Worm (Caenorhabditis elegans) whole organism, early embryonic: ENCODE results near the gene Y73B6BL.27.

Experiments
- B0310.2 ChIP-seq: sonication (generic microtip); optimal IDR thresholded peaks from 2 replicates; lab custom pipeline; 2016; ENCODE audit warnings: mild to moderate bottlenecking, missing genetic modification characterization, missing compliant biosample characterization
- F13C5.2 ChIP-seq: sonication (generic microtip); optimal IDR thresholded peaks from 2 replicates; lab custom pipeline; 2017; ENCODE audit warnings: mild to moderate bottlenecking, missing genetic modification characterization, inconsistent platforms, missing compliant biosample characterization
- aly-1 ChIP-seq: sonication (generic microtip); optimal IDR thresholded peaks from 2 replicates; lab custom pipeline; 2016; ENCODE audit warnings: missing genetic modification characterization, missing compliant biosample characterization
- ama-1 ChIP-seq: fragments of 150-350 bp; optimal IDR thresholded peaks from 2 replicates; lab custom pipeline; 2014
- ceh-13 ChIP-seq: fragments of 200-800 bp; sonication (Bioruptor generic); optimal IDR thresholded peaks from 2 replicates; lab custom pipeline; 2018; ENCODE audit warnings: mild to moderate bottlenecking, missing genetic modification characterization, missing compliant biosample characterization
- ceh-36 ChIP-seq: sonication (generic microtip); optimal IDR thresholded peaks from 2 replicates; lab custom pipeline; 2016; ENCODE audit warnings: missing genetic modification characterization, inconsistent platforms, missing compliant biosample characterization
- ets-7 ChIP-seq: sonication (generic microtip); optimal IDR thresholded peaks from 2 replicates; lab custom pipeline; 2016; ENCODE audit warnings: missing genotype, missing genetic modification characterization, missing compliant biosample characterization
- flt-1 ChIP-seq: fragments of 200-800 bp; sonication (Bioruptor generic); IDR thresholded peaks from 2 replicates; pipeline ENCODE4 v1.3.6; 2022; ENCODE audit warnings: missing genetic modification characterization, missing compliant biosample characterization
- hmbx-1 ChIP-seq: sonication (generic microtip); optimal IDR thresholded peaks from 2 replicates; lab custom pipeline; 2016; ENCODE audit warnings: mild to moderate bottlenecking, missing genetic modification characterization, missing compliant biosample characterization
- hmg-4 ChIP-seq: fragments of 200-800 bp; sonication (Bioruptor generic); optimal IDR thresholded peaks from 2 replicates; lab custom pipeline; 2018; ENCODE audit warnings: mild to moderate bottlenecking, missing genetic modification characterization, missing compliant biosample characterization
- hnd-1 ChIP-seq: sonication (generic microtip); optimal IDR thresholded peaks from 2 replicates; lab custom pipeline; 2016; ENCODE audit warnings: missing genetic modification characterization, missing compliant biosample characterization
- pes-1 ChIP-seq: fragments of 200-800 bp; sonication (Bioruptor generic); IDR thresholded peaks from 2 replicates; pipeline ENCODE4 v1.3.6; 2022; ENCODE audit warnings: missing genetic modification reagents, missing genetic modification characterization, missing compliant biosample characterization
- scrt-1 ChIP-seq: fragments of 200-800 bp; sonication (Bioruptor generic); IDR thresholded peaks from 2 replicates; pipeline ENCODE4 v1.3.6; 2022; ENCODE audit warnings: missing genetic modification characterization, missing compliant biosample characterization
- sea-1 ChIP-seq: fragments of 200-800 bp; sonication (Bioruptor generic); conservative IDR thresholded peaks from 2 replicates; pipeline ENCODE4 v1.3.6; 2022; ENCODE audit warnings: missing genetic modification characterization, missing compliant biosample characterization
- tbx-11 ChIP-seq: fragments of 200-800 bp; sonication (Bioruptor generic); IDR thresholded peaks from 2 replicates; pipeline ENCODE4 v1.3.6; 2022; ENCODE audit warnings: missing genetic modification characterization, missing compliant biosample characterization
- tbx-37 ChIP-seq: fragments of 200-800 bp; sonication (Bioruptor generic); conservative IDR thresholded peaks from 2 replicates; pipeline ENCODE4 v1.3.6; 2022; ENCODE audit warnings: missing genetic modification reagents, missing genetic modification characterization, missing compliant biosample characterization
- tra-4 ChIP-seq: sonication (generic microtip); optimal IDR thresholded peaks from 2 replicates; lab custom pipeline; 2017; ENCODE audit warnings: missing genetic modification characterization, missing compliant biosample characterization

Y73B6BL.27 gene

DNA sequence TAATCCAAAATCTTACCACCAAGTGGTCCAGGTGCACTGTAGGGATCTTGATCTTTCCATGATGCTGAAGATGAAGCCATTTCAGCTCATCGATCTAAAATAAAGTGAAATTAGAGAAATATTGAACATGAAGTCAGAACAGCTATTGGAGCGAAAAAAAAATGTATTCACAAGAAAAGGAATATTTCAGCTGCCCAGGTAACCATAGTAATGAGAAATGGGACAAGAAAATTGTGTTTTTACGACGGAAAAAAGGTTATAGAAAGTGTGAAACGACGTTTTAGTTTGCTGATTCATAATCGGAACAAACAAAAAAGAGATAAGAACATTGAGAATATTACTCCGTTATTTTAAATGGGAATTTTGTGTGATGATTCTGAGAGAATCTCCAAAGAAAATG, at the start of gene Y73B6BL.27:
Gene Y73B6BL.27 (minus strand): TSS at position 101 of the 400 bp plus-strand sequence.
- TF ChIP-seq F13C5.2 (tag; lab: Kevin White, UChicago) (no peak), sea-1 (GFP tag; lab: Robert Waterston, UW) (no peak), tbx-11 (GFP tag; lab: Robert Waterston, UW) (no peak), ets-7 (tag; lab: Kevin White, UChicago) (no peak), tra-4 (no peak), ama-1 (lab: Kevin White, UChicago) (no peak), aly-1 (no peak), tbx-37 (GFP tag; lab: Robert Waterston, UW) (no peak), ceh-13 (GFP tag; lab: Kevin White, UChicago) (no peak), hmbx-1 (no peak), hnd-1 (tag; lab: Kevin White, UChicago) (no peak), hmg-4 (no peak)

DNA sequence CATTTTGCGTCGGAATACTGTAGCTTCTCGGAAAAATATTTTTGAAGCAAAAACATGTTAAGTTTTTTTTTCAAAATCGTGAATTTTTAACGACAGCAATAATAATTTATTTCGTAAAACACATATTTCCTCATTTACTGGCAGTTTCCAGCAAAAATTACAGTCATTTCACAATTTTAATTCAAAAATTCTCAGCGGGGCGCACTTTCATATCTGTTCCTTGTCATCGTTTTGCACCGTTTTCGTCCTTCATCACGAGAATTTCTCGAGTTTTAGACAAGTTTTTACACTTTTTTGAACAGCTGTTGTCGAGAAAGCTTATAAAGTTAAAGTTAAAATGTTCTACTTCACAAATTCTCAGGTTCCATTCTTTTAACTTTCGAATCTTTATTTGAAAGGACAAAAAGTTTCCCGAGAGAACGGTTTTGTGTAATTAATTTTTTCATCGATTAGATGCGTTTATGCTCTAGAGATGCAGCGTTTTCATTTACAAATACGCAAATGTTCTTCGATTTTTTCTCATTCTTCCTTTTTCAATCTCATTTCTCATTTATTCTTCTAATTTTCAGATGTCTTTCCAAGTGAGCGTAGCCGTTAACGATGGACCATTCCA, 49.4 kb upstream of the Y73B6BL.27 start, which contains the start of gene ddi-1:
Gene ddi-1 (plus strand): TSS at position 563 of the 613 bp plus-strand sequence.
- TF ChIP-seq scrt-1 (no peak), sea-1 (GFP tag; lab: Robert Waterston, UW) (no peak), tbx-37 (GFP tag; lab: Robert Waterston, UW) (no peak), flt-1 (GFP tag; lab: Robert Waterston, UW) (no peak), hmg-4 (no peak), ceh-13 (GFP tag; lab: Kevin White, UChicago) (no peak), pes-1 (GFP tag; lab: Robert Waterston, UW) (no peak), ama-1 (lab: Kevin White, UChicago) (no peak)

DNA sequence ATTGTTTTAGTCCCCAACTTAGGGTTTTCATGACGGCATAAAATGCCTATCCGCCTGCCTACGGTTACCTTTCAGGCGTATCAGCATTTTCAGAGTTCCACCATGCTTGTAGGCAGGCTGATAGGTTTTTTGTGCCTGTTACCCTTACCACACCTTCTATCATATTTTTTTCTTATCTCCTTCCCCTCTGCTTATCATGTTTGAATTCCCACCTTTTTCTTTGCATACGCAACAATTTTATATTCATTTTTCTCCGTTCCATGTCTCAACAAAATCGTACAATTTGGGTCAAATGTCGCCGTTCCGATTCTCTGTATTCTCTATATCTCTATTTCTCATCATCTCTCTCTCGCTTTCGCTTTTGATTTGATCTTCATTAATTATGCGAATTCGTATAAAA, 46.6 kb upstream of the Y73B6BL.27 start, which contains the start of gene C01G5.9:
Gene C01G5.9 (plus strand): TSS at position 301 of the 400 bp plus-strand sequence.
- TF ChIP-seq hmg-4 (no peak), ama-1 (lab: Kevin White, UChicago) (no peak), ceh-13 (GFP tag; lab: Kevin White, UChicago) (no peak), aly-1 (no peak), flt-1 (GFP tag; lab: Robert Waterston, UW) (no peak), ceh-36 (tag; lab: Kevin White, UChicago) (no peak), tra-4 (no peak), scrt-1 (no peak), ets-7 (tag; lab: Kevin White, UChicago) (no peak), sea-1 (GFP tag; lab: Robert Waterston, UW) (no peak), F13C5.2 (tag; lab: Kevin White, UChicago) (no peak), hnd-1 (tag; lab: Kevin White, UChicago) (no peak), hmbx-1 (no peak), tbx-11 (GFP tag; lab: Robert Waterston, UW) (no peak), B0310.2 (no peak)

DNA sequence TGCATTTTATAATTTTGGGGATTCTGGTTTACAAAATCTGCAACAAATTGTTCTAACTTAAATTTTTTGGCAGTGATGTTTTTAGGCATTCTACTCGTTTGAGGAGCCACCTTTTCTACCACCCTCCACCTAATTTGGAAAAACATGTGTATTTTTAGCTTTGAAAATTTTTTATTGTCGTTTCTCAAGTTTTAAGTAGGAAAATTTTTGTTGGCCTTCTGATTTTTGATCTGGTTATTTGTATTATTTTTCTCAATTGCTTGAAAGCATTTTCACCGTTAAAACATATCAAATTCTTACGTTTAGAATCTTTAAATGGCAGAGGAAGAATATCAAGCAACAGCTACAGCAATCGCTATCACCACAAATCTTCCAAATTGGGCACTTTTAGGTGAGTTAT, 44.8 kb upstream of the Y73B6BL.27 start, which contains the start of gene C01G5.7:
Gene C01G5.7 (plus strand): TSS at position 301 of the 400 bp plus-strand sequence.
- TF ChIP-seq tbx-37 (GFP tag; lab: Robert Waterston, UW) = no peak
- TF ChIP-seq B0310.2 = no peak
- no peak for TF ChIP-seq F13C5.2 (tag; lab: Kevin White, UChicago)
- no peak for TF ChIP-seq hmbx-1
- TF ChIP-seq tbx-11 (GFP tag; lab: Robert Waterston, UW) = no peak
- no peak for TF ChIP-seq sea-1 (GFP tag; lab: Robert Waterston, UW)
- no peak for TF ChIP-seq ceh-13 (GFP tag; lab: Kevin White, UChicago)
- no peak for TF ChIP-seq ets-7 (tag; lab: Kevin White, UChicago)
- no peak for TF ChIP-seq ama-1 (lab: Kevin White, UChicago)

DNA sequence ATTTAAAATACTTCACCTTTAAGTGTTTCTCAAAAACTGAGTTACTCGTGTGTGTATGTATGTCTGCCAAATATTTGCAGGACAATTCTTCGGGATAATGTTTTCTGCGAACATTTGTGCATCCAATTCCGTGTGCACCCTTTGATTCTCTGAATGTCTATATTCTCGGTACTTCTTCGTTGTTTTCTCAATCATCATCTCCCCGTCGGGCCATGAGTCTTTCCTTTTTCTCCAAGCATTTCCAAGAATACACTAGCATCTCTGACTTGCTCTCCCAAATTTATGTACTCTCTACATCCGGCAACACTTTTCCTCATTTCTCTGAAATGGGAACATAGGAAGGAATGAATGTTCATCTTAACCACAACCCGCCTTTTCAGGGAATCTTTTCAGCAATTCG, 41.7 kb upstream of the Y73B6BL.27 start:
- TF ChIP-seq hnd-1 (tag; lab: Kevin White, UChicago) = no peak
- no peak for TF ChIP-seq ceh-36 (tag; lab: Kevin White, UChicago)
- TF ChIP-seq tbx-11 (GFP tag; lab: Robert Waterston, UW) = no peak
- no peak for TF ChIP-seq tra-4
- no peak for TF ChIP-seq hmbx-1
- no peak for TF ChIP-seq sea-1 (GFP tag; lab: Robert Waterston, UW)
- no peak for TF ChIP-seq B0310.2
- TF ChIP-seq aly-1 = no peak
- TF ChIP-seq flt-1 (GFP tag; lab: Robert Waterston, UW) = no peak
- TF ChIP-seq pes-1 (GFP tag; lab: Robert Waterston, UW) = no peak
- TF ChIP-seq tbx-37 (GFP tag; lab: Robert Waterston, UW) = no peak
- TF ChIP-seq ama-1 (lab: Kevin White, UChicago) = no peak
- no peak for TF ChIP-seq scrt-1
- TF ChIP-seq hmg-4 = no peak

DNA sequence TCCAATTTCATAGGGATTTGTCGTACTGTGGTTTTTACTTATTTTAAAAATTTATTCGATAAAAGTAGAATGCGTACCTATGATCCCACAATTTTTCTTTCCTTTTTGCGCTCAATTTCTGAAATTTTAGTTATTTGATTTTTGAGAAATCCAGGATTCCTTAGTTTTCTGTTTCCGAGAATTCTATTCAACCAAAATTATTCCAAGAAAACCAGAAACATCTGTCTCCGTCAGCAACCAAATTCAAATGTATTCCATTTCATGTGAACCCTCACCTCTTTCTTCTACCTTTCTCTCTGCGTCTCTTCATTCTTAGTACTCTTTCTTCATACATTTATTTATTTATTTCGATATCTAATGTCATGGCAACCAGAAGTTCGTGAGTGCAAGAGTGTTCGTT, 38.7 kb upstream of the Y73B6BL.27 start:
- no peak for TF ChIP-seq tbx-37 (GFP tag; lab: Robert Waterston, UW)
- no peak for TF ChIP-seq ceh-13 (GFP tag; lab: Kevin White, UChicago)
- no peak for TF ChIP-seq sea-1 (GFP tag; lab: Robert Waterston, UW)
- TF ChIP-seq tbx-11 (GFP tag; lab: Robert Waterston, UW) = no peak
- TF ChIP-seq hmg-4 = no peak
- TF ChIP-seq scrt-1 = no peak
- no peak for TF ChIP-seq F13C5.2 (tag; lab: Kevin White, UChicago)
- TF ChIP-seq ama-1 (lab: Kevin White, UChicago) = no peak
- TF ChIP-seq tra-4 = no peak

DNA sequence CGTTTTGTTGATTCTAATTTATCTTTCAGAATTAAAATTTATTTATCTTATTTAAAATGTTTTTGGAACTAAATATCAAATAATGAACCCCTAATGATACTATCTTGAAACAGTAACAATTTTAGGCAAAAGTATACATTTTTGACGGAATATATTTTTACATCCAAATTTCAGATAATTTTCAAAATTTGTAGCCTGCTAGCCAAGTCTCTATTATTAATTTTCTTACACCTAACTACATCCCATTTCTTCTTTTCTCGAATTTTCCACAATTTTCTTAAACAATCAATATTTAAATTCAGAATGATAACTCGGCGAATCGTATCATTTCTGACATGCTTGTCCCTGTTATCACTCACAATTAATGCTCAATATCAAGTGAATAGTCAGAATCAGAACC, 33.4 kb upstream of the Y73B6BL.27 start, which contains the start of gene pqn-89:
Gene pqn-89 (plus strand): TSS at position 301 of the 400 bp plus-strand sequence.
- TF ChIP-seq sea-1 (GFP tag; lab: Robert Waterston, UW) (no peak), ceh-36 (tag; lab: Kevin White, UChicago) (no peak), tra-4 (no peak), scrt-1 (no peak), tbx-11 (GFP tag; lab: Robert Waterston, UW) (no peak), hmg-4 (no peak), ama-1 (lab: Kevin White, UChicago) (no peak), ets-7 (tag; lab: Kevin White, UChicago) (no peak), hmbx-1 (no peak), F13C5.2 (tag; lab: Kevin White, UChicago) (no peak), aly-1 (no peak), tbx-37 (GFP tag; lab: Robert Waterston, UW) (no peak), pes-1 (GFP tag; lab: Robert Waterston, UW) (no peak), flt-1 (GFP tag; lab: Robert Waterston, UW) (no peak)
